Worm (Caenorhabditis elegans): ENCODE data around the gene spp-31.

- TF ChIP-seq ama-1 (optimal IDR thresholded peaks at IDR 0.05) (no peak), ama-1 (GFP tag; optimal IDR thresholded peaks at IDR 0.05) (no peak), dpl-1 (GFP tag; optimal IDR thresholded peaks at IDR 0.05) (no peak), snpc-4 (GFP tag; optimal IDR thresholded peaks at IDR 0.05) (no peak), snpc-4 (tag; optimal IDR thresholded peaks at IDR 0.05) (no peak), somi-1 (GFP tag; optimal IDR thresholded peaks at IDR 0.05) (no peak), nfya-1 (tag; optimal IDR thresholded peaks at IDR 0.05; ENCODE audit: borderline replicate concordance, insufficient read depth) (no peak), T26A5.8 (tag; optimal IDR thresholded peaks at IDR 0.05) (no peak)
These were observed 46.1 kb downstream of the spp-31 start for ce11 chrIV:1452480-1452879.

Measured in whole organism, young adult.